Worm (Caenorhabditis elegans) whole organism, midembryonic: ENCODE measurements around the gene F21C10.4.

Source experiments
- T22C8.4 ChIP-seq: fragments of 200-800 bp; sonication (Bioruptor generic); IDR thresholded peaks from 2 replicates; pipeline ENCODE4 v1.3.6; 2022; ENCODE audit warnings: missing genetic modification characterization, missing compliant biosample characterization
- cog-1 ChIP-seq: sonication (generic microtip); optimal IDR thresholded peaks from 2 replicates; lab custom pipeline; 2016; ENCODE audit warnings: missing genetic modification characterization, missing compliant biosample characterization
- flt-1 ChIP-seq: fragments of 200-800 bp; sonication (Bioruptor generic); IDR thresholded peaks from 2 replicates; pipeline ENCODE4 v1.3.6; 2022; ENCODE audit warnings: missing genetic modification characterization, missing compliant biosample characterization
- med-1 ChIP-seq: sonication (generic microtip); optimal IDR thresholded peaks from 2 replicates; lab custom pipeline; 2017; ENCODE audit warnings: missing genetic modification characterization, mild to moderate bottlenecking, missing compliant biosample characterization, antibody characterized with exemption, missing genetic modification reagents; ENCODE audit not compliant: insufficient read depth
- ref-1 ChIP-seq: fragments of 200-800 bp; sonication (Bioruptor generic); conservative IDR thresholded peaks from 2 replicates; pipeline ENCODE4 v1.3.6; 2022; ENCODE audit warnings: missing genetic modification reagents, missing genetic modification characterization, missing compliant biosample characterization
- tab-1 ChIP-seq: fragments of 200-800 bp; sonication (Bioruptor generic); IDR thresholded peaks from 2 replicates; pipeline ENCODE4 v1.3.6; 2022; ENCODE audit warnings: missing genetic modification characterization, missing compliant biosample characterization
- ztf-23 ChIP-seq: fragments of 200-800 bp; sonication (Bioruptor generic); IDR thresholded peaks from 2 replicates; pipeline ENCODE4 v1.3.6; 2022; ENCODE audit warnings: missing genetic modification reagents, missing genetic modification characterization, missing compliant biosample characterization
- ztf-29 ChIP-seq: fragments of 200-800 bp; sonication (Bioruptor generic); IDR thresholded peaks from 2 replicates; pipeline ENCODE4 v1.3.6; 2022; ENCODE audit warnings: missing genetic modification reagents, missing genetic modification characterization, missing compliant biosample characterization

DNA sequence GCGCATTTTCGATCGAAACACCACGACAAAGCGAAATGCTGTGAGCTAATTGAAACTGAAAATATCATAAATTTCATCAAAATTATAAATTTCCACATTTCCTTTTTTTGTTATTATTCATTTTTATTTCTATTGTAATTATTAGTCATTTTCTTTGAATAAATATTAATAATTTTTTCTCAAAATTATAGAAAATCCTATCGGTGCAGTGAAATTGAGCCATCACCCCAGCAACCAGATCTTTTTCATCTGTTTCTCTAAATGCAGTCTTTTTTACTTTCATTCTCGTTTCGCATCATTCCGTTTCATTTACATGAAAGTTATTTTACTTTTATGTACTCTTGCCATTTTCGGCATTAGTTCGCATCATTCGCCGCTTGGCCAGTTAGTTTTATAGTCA is 4.4 kb upstream of the F21C10.4 start, which contains the start of gene F21C10.13:
- TF ChIP-seq ref-1 (GFP tag; lab: Robert Waterston, UW): no peak
- TF ChIP-seq tab-1: no peak
- TF ChIP-seq T22C8.4: no peak
- TF ChIP-seq ztf-23: no peak
- no peak for TF ChIP-seq ztf-29 (GFP tag; lab: Robert Waterston, UW)
- TF ChIP-seq flt-1 (GFP tag; lab: Robert Waterston, UW): no peak
- no peak for TF ChIP-seq med-1 (GFP tag; lab: Kevin White, UChicago)
- TF ChIP-seq cog-1: no peak
